Fruit fly (Drosophila melanogaster) whole organism, wandering third instar larva: ENCODE data around the gene CG5516.

ENCODE experiments used
- Dfd ChIP-seq: fragments of >200 bp; optimal IDR thresholded peaks from 2 replicates; lab custom pipeline; 2017; ENCODE audit warnings: missing biosample characterization, missing genetic modification characterization
- Dif ChIP-seq: fragments of 200-275, 200-300 bp; sonication (Bioruptor generic); optimal IDR thresholded peaks from 2 replicates; lab custom pipeline; 2018; ENCODE audit warnings: missing biosample characterization, missing genetic modification characterization; ENCODE audit not compliant: partially characterized antibody
- GATAd ChIP-seq: sonication (Bioruptor generic); optimal IDR thresholded peaks from 2 replicates; lab custom pipeline; 2016; ENCODE audit warnings: missing biosample characterization, missing genetic modification characterization
- Hr78 ChIP-seq: fragments of >200 bp; optimal IDR thresholded peaks from 2 replicates; lab custom pipeline; 2017; ENCODE audit warnings: missing biosample characterization, missing genetic modification characterization
- Mio ChIP-seq: sonication (Bioruptor generic); optimal IDR thresholded peaks from 2 replicates; lab custom pipeline; 2016; ENCODE audit warnings: missing biosample characterization, missing genetic modification characterization
- Myc ChIP-seq: fragments of >200 bp; optimal IDR thresholded peaks from 2 replicates; lab custom pipeline; 2017
- OdsH ChIP-seq: fragments of 200-800 bp; sonication (Bioruptor generic); optimal IDR thresholded peaks from 2 replicates; lab custom pipeline; 2016; ENCODE audit warnings: missing biosample characterization, mild to moderate bottlenecking, missing genetic modification characterization
- Sp1 ChIP-seq: fragments of 200-800 bp; sonication (Bioruptor generic); optimal IDR thresholded peaks from 3 replicates; lab custom pipeline; 2019; ENCODE audit warnings: missing biosample characterization, mild to moderate bottlenecking, missing genetic modification characterization, moderate library complexity
- dmrt93B ChIP-seq: fragments of 200-800 bp; sonication (Bioruptor generic); optimal IDR thresholded peaks from 2 replicates; lab custom pipeline; 2018; ENCODE audit warnings: missing biosample characterization, mild to moderate bottlenecking, missing genetic modification characterization
- h ChIP-seq: fragments of 200-800 bp; sonication (Bioruptor generic); optimal IDR thresholded peaks from 3 replicates; lab custom pipeline; 2016; ENCODE audit warnings: missing biosample characterization, mild to moderate bottlenecking, missing genetic modification characterization
- jim ChIP-seq: fragments of 175-275, 200-325 bp; sonication (Bioruptor generic); optimal IDR thresholded peaks from 2 replicates; lab custom pipeline; 2016; ENCODE audit warnings: missing biosample characterization, mild to moderate bottlenecking, missing genetic modification characterization
- lola ChIP-seq: fragments of >200 bp; optimal IDR thresholded peaks from 2 replicates; lab custom pipeline; 2017; ENCODE audit warnings: missing biosample characterization, missing genetic modification characterization
- psq ChIP-seq: fragments of 200-800 bp; sonication (Bioruptor generic); optimal IDR thresholded peaks from 3 replicates; lab custom pipeline; 2017; ENCODE audit warnings: missing biosample characterization, mild to moderate bottlenecking, missing genetic modification characterization, moderate library complexity
- usp ChIP-seq: fragments of >200 bp; optimal IDR thresholded peaks from 2 replicates; lab custom pipeline; 2017; ENCODE audit warnings: missing biosample characterization, missing genetic modification characterization

DNA sequence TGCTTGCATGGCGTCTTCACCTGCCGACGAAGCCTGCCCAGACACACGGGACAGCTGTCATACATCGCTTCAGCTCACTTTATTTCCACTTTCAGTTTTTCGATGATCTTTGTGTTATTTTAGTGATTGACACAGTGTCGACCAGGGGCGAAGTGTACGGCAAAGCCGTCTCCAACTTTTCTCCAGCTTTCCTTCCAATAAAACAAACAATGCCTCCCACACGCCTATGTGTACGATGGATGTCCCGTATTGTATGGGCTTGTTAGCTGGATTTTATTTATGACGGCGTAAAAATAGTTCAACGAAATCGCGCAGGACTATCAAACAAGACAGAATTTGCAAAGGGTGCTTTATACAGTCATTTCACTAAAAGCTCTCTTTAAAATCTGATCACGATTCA, 12.8 kb upstream of the CG5516 start, which contains the start of the genes CG31088 and CG46383:
- TF ChIP-seq Sp1: no peak
- TF ChIP-seq Myc: no peak
- no peak for TF ChIP-seq OdsH (GFP tag; lab: Kevin White, UChicago)
- TF ChIP-seq h: no peak
- no peak for TF ChIP-seq psq (GFP tag; lab: Kevin White, UChicago)
- TF ChIP-seq Dfd (GFP tag; lab: Kevin White, UChicago): no peak
- TF ChIP-seq dmrt93B: no peak
- no peak for TF ChIP-seq usp
- no peak for TF ChIP-seq jim (GFP tag; lab: Kevin White, UChicago)
- TF ChIP-seq Dif (GFP tag; lab: Kevin White, UChicago): no peak
- no peak for TF ChIP-seq lola
- no peak for TF ChIP-seq Hr78 (GFP tag; lab: Kevin White, UChicago)
- TF ChIP-seq GATAd (GFP tag; lab: Kevin White, UChicago): no peak
- TF ChIP-seq Mio (GFP tag; lab: Kevin White, UChicago): no peak
